Worm (Caenorhabditis elegans): ENCODE results near the gene Y22D7AL.3.
A peak's percentile ranks its signal among the peaks of the same experiment; 100 is the strongest.

Gene Y22D7AL.3

DNA sequence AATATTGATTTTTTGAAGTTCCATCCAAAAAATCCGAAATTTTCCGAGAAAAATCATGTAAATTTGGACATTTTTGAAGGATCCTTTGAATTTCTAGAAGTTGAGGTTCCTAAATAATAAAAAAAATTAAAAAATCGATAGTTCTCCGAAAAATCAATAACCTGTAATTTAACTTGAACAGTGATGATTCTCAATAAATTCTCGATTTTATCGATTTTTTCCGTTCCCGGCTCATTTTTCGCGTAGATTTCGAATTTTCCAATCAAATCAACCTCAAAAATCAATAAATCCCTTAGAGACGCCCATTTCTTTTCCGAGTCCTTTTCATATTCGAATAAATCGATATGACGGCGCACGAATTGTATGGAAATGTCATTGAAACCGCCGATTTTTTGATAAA is 33.6 kb upstream of the Y22D7AL.3 start:
- TF ChIP-seq ceh-28 (tag; optimal IDR thresholded peaks at IDR 0.05), result peak; percentile 74
- TF ChIP-seq unc-62 (GFP tag; optimal IDR thresholded peaks at IDR 0.05), result no peak

DNA sequence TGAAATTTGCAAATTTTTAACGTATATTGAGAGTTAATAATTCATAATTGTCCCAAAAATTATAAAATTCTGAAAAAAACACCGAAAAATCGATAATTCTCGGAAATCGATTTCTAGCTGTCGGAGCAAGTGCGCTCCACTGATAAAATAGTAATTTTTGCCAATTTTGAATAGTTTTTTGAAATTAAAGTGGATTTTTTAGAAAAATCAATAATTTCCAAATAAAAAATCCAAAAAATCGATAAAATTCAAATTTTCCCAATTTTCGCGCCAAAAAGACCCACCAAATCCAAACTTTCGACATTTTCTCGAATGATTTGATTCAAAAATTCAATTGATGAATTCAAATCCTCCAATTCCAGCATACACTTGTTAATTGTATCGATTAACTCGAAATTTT is 30.3 kb upstream of the Y22D7AL.3 start:
- TF ChIP-seq lin-39 (tag; optimal IDR thresholded peaks at IDR 0.05), result no peak
- TF ChIP-seq ceh-28 (tag; optimal IDR thresholded peaks at IDR 0.05), result peak; percentile 60

DNA sequence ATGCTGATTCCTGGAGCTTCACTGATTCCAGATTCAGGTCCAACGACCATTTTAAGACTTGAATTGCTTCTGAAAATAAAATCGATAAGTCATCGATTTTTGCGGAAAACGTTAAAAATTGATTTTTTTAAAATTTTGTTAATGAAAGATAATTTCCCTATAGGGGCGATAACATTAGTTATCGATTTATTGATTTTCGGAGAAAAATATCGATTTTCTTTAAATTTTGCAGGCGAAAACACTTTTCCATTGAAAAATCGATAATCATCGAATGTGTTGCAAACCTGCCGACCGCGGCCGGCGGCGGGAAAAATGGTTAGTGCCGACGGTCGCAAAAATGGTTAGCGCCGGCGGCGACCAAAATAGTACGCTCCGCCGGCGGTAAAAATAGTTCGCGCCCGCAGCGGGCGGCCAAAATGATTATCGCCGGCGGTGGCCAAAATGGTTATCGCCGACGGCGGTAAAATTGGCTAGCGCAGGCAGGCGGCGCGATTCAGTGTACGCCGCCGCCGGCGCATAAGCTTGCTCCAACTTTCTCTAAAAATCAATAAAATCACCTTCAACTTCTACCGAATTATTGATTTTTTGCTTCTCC is 28.2 kb upstream of the Y22D7AL.3 start:
- TF ChIP-seq tbx-2 (tag; optimal IDR thresholded peaks at IDR 0.05) (no peak), eor-1 (tag; optimal IDR thresholded peaks at IDR 0.05) (no peak), daf-12 (tag; optimal IDR thresholded peaks at IDR 0.05) (no peak), mml-1 (tag; optimal IDR thresholded peaks at IDR 0.05) (no peak), ceh-28 (tag; optimal IDR thresholded peaks at IDR 0.05) (peak; percentile 94), fkh-10 (GFP tag; optimal IDR thresholded peaks at IDR 0.05) (no peak)

DNA sequence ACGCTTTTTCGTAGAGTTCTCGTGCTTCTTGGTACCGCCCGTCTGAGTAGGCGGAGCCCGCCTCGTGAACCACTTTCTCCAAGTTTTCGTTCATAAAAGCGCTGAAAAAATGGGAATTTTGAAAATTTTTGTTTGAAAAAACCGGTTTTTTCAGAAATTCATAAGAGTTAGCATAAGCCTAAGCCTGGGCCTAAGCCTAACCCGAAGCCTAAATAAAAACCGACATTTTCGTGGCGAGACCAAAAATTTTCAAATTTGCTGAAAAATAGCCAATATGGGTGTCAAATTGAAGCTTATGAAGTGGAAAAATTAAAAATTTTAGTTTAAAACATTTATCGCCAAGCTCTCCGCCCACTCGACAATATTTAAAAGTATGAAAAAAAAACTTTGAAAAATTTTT is 27.3 kb upstream of the Y22D7AL.3 start, which contains the start of gene Y22D7AL.9:
Gene Y22D7AL.9, minus strand, starts transcription at position 101 of the 400 bp plus-strand sequence.
- no peak for TF ChIP-seq egl-5 (tag; optimal IDR thresholded peaks at IDR 0.05)
- no peak for TF ChIP-seq daf-12 (tag; optimal IDR thresholded peaks at IDR 0.05)
- no peak for TF ChIP-seq lsy-12 (tag; optimal IDR thresholded peaks at IDR 0.05)
- no peak for TF ChIP-seq lin-39 (tag; optimal IDR thresholded peaks at IDR 0.05)
- TF ChIP-seq nhr-28 (tag; optimal IDR thresholded peaks at IDR 0.05), result no peak
- no peak for TF ChIP-seq ceh-9 (tag; optimal IDR thresholded peaks at IDR 0.05)
- no peak for TF ChIP-seq tbx-2 (tag; optimal IDR thresholded peaks at IDR 0.05)
- no peak for TF ChIP-seq ceh-82 (tag; optimal IDR thresholded peaks at IDR 0.05)
- TF ChIP-seq ama-1 (optimal IDR thresholded peaks at IDR 0.05), result no peak
- no peak for TF ChIP-seq elt-1 (tag; optimal IDR thresholded peaks at IDR 0.05)
- no peak for TF ChIP-seq fkh-2 (tag; optimal IDR thresholded peaks at IDR 0.05)
- TF ChIP-seq snpc-4 (tag; optimal IDR thresholded peaks at IDR 0.05), result no peak
- TF ChIP-seq nhr-76 (tag; optimal IDR thresholded peaks at IDR 0.05), result no peak
- TF ChIP-seq ztf-11 (tag; optimal IDR thresholded peaks at IDR 0.05), result no peak
- no peak for TF ChIP-seq ceh-28 (tag; optimal IDR thresholded peaks at IDR 0.05)
- no peak for TF ChIP-seq ceh-16 (tag; optimal IDR thresholded peaks at IDR 0.05)

DNA sequence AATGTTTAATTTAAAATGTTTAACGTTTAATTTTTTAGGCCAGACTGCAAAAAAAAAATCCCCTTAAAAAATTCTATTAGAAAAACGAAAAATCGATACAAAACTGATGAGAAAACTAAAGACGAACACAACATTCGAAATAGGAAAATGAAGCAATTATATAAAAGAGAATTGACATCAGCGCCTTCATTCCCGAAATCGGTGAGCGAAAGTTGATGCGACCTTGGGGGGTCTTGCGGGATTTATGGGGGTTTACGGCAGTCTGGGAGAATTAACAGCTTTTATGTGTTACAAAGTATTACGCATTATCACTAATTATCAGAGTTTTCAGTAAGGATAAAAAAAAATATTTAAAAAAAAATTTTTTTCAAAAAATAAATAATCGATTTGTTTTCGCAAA is 26.9 kb upstream of the Y22D7AL.3 start:
- TF ChIP-seq nhr-25 (tag; optimal IDR thresholded peaks at IDR 0.05), result peak; percentile 1
- no peak for TF ChIP-seq nhr-67 (tag; optimal IDR thresholded peaks at IDR 0.05)
- peak; percentile 1 for TF ChIP-seq nhr-23 (tag; optimal IDR thresholded peaks at IDR 0.05)

DNA sequence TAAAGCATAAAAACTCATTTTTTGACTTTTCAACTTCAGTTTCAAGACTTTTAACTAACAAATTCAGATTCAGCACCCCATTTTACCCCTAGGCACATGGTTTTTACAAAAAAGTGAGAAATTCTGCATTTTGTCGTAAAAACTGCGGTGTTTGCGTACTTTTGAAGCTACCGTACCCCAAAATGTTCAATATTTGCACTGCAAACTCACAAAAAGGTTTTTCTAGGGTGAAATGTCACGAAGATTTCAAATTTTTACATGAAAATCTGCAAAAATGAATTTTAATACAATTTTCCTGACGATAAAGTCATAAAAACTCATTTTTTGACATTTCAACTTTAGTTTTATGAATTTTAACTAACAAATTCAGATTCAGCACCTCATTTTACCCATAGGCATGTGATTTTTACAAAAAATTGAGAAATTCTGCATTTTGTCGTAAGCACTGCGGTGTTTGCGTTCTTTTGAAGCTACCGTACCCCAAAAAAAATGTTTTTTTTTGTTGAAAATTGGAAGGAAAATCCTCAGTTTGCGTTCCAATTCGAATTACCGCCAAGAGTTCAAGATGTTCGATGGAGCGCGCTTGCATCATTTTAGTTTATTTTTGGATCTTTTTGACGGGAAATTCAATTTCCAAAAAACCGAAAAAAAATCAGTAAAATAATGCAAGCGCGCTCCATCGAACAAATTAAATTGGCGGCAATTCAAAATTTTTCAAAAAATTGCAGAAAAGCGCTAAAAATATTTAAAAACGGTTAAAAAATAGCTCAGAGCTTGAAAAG is 24.8 kb upstream of the Y22D7AL.3 start:
- TF ChIP-seq mdl-1 (tag; optimal IDR thresholded peaks at IDR 0.05), result no peak
- TF ChIP-seq lsy-12 (tag; optimal IDR thresholded peaks at IDR 0.05), result peak; percentile 42
- no peak for TF ChIP-seq nhr-77 (tag; optimal IDR thresholded peaks at IDR 0.05)
- no peak for TF ChIP-seq snpc-4 (tag; optimal IDR thresholded peaks at IDR 0.05)
- no peak for TF ChIP-seq fos-1 (tag; optimal IDR thresholded peaks at IDR 0.05)
- TF ChIP-seq fkh-2 (tag; optimal IDR thresholded peaks at IDR 0.05), result no peak
- TF ChIP-seq lin-15B (tag; optimal IDR thresholded peaks at IDR 0.05), result peak; percentile 68
- TF ChIP-seq pqm-1 (tag; optimal IDR thresholded peaks at IDR 0.05), result no peak
- TF ChIP-seq ztf-4 (tag; optimal IDR thresholded peaks at IDR 0.05), result peak; percentile 59
- TF ChIP-seq daf-12 (tag; optimal IDR thresholded peaks at IDR 0.05), result no peak
- TF ChIP-seq ceh-82 (tag; optimal IDR thresholded peaks at IDR 0.05), result no peak
- no peak for TF ChIP-seq nhr-12 (tag; optimal IDR thresholded peaks at IDR 0.05)
- TF ChIP-seq nhr-76 (tag; optimal IDR thresholded peaks at IDR 0.05), result no peak
- no peak for TF ChIP-seq egl-27 (tag; optimal IDR thresholded peaks at IDR 0.05)
- no peak for TF ChIP-seq mml-1 (tag; optimal IDR thresholded peaks at IDR 0.05)
- TF ChIP-seq R02D3.7 (tag; optimal IDR thresholded peaks at IDR 0.05), result no peak
- TF ChIP-seq ceh-16 (tag; optimal IDR thresholded peaks at IDR 0.05), result no peak
- TF ChIP-seq unc-39 (tag; optimal IDR thresholded peaks at IDR 0.05), result no peak
- TF ChIP-seq nhr-43 (tag; optimal IDR thresholded peaks at IDR 0.05; ENCODE audit: poor library complexity, severe bottlenecking), result peak; percentile 55
- TF ChIP-seq elt-2 (tag; optimal IDR thresholded peaks at IDR 0.05), result peak; percentile 46
- no peak for TF ChIP-seq aly-2 (tag; optimal IDR thresholded peaks at IDR 0.05)
- no peak for TF ChIP-seq egl-5 (tag; optimal IDR thresholded peaks at IDR 0.05)
- TF ChIP-seq unc-62 (GFP tag; optimal IDR thresholded peaks at IDR 0.05), result no peak
- no peak for TF ChIP-seq ZK546.5 (tag; optimal IDR thresholded peaks at IDR 0.05)
- no peak for TF ChIP-seq nhr-67 (tag; optimal IDR thresholded peaks at IDR 0.05)
- no peak for TF ChIP-seq fkh-10 (GFP tag; optimal IDR thresholded peaks at IDR 0.05)
- TF ChIP-seq hmg-11 (tag; optimal IDR thresholded peaks at IDR 0.05), result no peak
- peak; percentile 48 for TF ChIP-seq nhr-25 (tag; optimal IDR thresholded peaks at IDR 0.05)
- no peak for TF ChIP-seq lin-39 (tag; optimal IDR thresholded peaks at IDR 0.05)
- peak; percentile 4 for TF ChIP-seq ceh-28 (tag; optimal IDR thresholded peaks at IDR 0.05)
- no peak for TF ChIP-seq jun-1 (tag; optimal IDR thresholded peaks at IDR 0.05)
- TF ChIP-seq pha-4 (tag; optimal IDR thresholded peaks at IDR 0.05), result peak; percentile 7
- no peak for TF ChIP-seq elt-1 (tag; optimal IDR thresholded peaks at IDR 0.05)

Data from whole organism, L3 larva.